Worm (Caenorhabditis elegans) whole organism, L4/young adult: ENCODE measurements around the gene ins-21.

Source experiments
- W03F9.2 ChIP-seq: fragments of 150-350 bp; optimal IDR thresholded peaks from 2 replicates; lab custom pipeline; 2014; ENCODE audit warnings: missing biosample characterization, missing genetic modification characterization
- dao-5 ChIP-seq: sonication (generic microtip); optimal IDR thresholded peaks from 2 replicates; lab custom pipeline; 2016; ENCODE audit warnings: missing genotype, missing genetic modification characterization, moderate library complexity, missing compliant biosample characterization
- him-1 ChIP-seq: sonication (generic microtip); optimal IDR thresholded peaks from 2 replicates; lab custom pipeline; 2016; ENCODE audit warnings: missing genotype, missing genetic modification reagents, missing genetic modification characterization, missing compliant biosample characterization

DNA sequence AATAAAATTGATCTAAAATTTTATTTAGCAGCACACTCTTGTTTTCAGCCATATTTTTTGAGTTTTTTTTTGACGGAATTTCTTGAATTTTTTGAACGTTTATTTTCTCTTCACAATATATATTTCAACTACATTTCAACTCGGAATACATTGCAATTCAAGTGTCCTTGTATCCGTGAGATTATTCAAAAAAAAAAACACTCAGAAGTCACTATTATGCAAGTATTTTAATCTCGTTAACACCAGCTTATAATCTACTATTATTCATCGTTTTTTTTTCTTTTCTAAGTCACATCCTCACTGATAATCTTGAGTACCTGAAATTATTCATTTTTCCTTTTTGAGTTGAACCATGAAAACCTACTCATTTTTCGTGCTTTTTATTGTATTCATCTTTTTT lies at the start of gene ins-21:
- TF ChIP-seq him-1 (tag; lab: Kevin White, UChicago) (no peak), dao-5 (tag; lab: Kevin White, UChicago) (no peak), W03F9.2 (tag; lab: Kevin White, UChicago) (no peak)
